Fruit fly (Drosophila melanogaster): ENCODE data around the gene prage.

The prage gene

dm6 chrX:1825912-1826862, 52.7 kb downstream of the prage start (continued):
- TF ChIP-seq esn (GFP tag; optimal IDR thresholded peaks at IDR 0.05) = peak; percentile 74
- peak; percentile 60 for TF ChIP-seq Smox (GFP tag; optimal IDR thresholded peaks at IDR 0.05)
- peak; percentile 32 to 45 for TF ChIP-seq salr (GFP tag; optimal IDR thresholded peaks at IDR 0.05)
- no peak for TF ChIP-seq Blimp-1 (GFP tag; optimal IDR thresholded peaks at IDR 0.05)
- peak; percentile 67 for TF ChIP-seq CG3919 (GFP tag; optimal IDR thresholded peaks at IDR 0.05)
- TF ChIP-seq fd59A (GFP tag; optimal IDR thresholded peaks at IDR 0.05) = peak; percentile 48
- TF ChIP-seq Lpt (GFP tag; optimal IDR thresholded peaks at IDR 0.05) = no peak
- TF ChIP-seq svp (GFP tag) = peak; percentile 91
- peak; percentile 23 for TF ChIP-seq CG9139 (GFP tag; optimal IDR thresholded peaks at IDR 0.05)
- peak; percentile 52 for TF ChIP-seq CG8119 (GFP tag; IDR thresholded peaks at IDR 0.05)
- peak; percentile 66 for TF ChIP-seq CG32006 (GFP tag; optimal IDR thresholded peaks at IDR 0.05)
- TF ChIP-seq Eip93F (GFP tag; optimal IDR thresholded peaks at IDR 0.05) = no peak
- TF ChIP-seq OdsH (GFP tag; optimal IDR thresholded peaks at IDR 0.05) = peak; percentile 53
- peak; percentile 73 for TF ChIP-seq net (GFP tag; optimal IDR thresholded peaks at IDR 0.05)
- TF ChIP-seq Sox15 (GFP tag; optimal IDR thresholded peaks at IDR 0.05) = peak; percentile 65
- peak; percentile 76 for TF ChIP-seq Sox14 (GFP tag; optimal IDR thresholded peaks at IDR 0.05)
- peak; percentile 9 for TF ChIP-seq dsx (GFP tag; optimal IDR thresholded peaks at IDR 0.05; ENCODE audit: poor library complexity, severe bottlenecking)
- no peak for TF ChIP-seq fkh (GFP tag; optimal IDR thresholded peaks at IDR 0.05)
- peak; percentile 50 for TF ChIP-seq Hr4 (GFP tag; optimal IDR thresholded peaks at IDR 0.05)
- peak; percentile 60 for TF ChIP-seq lz (GFP tag; optimal IDR thresholded peaks at IDR 0.05)
- no peak for TF ChIP-seq CG15336 (GFP tag; IDR thresholded peaks at IDR 0.05)
- TF ChIP-seq eg (GFP tag; IDR thresholded peaks at IDR 0.05) = 0 out of 3 replicates have a peak, but pooled peaks have one; percentile 38
- no peak for TF ChIP-seq vri (GFP tag; optimal IDR thresholded peaks at IDR 0.05)
- TF ChIP-seq acj6 (GFP tag; optimal IDR thresholded peaks at IDR 0.05) = peak; percentile 62

DNA sequence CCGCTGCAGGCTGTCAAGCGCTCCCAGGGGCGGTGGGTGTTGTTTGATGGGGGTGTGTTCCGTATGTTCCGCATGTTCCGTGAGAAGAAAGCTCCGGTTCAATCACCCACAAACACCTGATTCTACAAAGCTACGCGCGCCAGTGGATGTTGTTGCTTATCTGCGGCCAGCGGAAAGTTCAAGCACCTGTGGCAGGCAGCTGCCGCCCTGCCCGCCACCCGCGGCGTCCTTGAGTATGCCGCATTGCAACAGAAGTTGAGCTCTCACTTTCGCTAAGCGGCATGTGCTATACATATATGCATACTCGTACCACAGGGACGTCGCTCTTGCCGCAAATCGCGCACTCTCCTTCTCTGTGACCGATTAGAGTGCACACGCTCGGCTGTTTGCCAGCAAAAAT, 54.6 kb downstream of the prage start:
- TF ChIP-seq CG1621 (tag; optimal IDR thresholded peaks at IDR 0.05) (no peak), CG6163 (GFP tag; IDR thresholded peaks at IDR 0.05) (no peak), fd85E (GFP tag; optimal IDR thresholded peaks at IDR 0.05) (no peak), salr (GFP tag; optimal IDR thresholded peaks at IDR 0.05) (no peak), eg (GFP tag; IDR thresholded peaks at IDR 0.05) (0 out of 3 replicates have a peak, but pooled peaks have one; percentile 29), Eip75B (GFP tag; optimal IDR thresholded peaks at IDR 0.05) (no peak), Eip78C (GFP tag) (no peak), Hr4 (GFP tag; optimal IDR thresholded peaks at IDR 0.05) (no peak), Lpt (GFP tag; optimal IDR thresholded peaks at IDR 0.05) (peak; percentile 37), svp (GFP tag) (peak; percentile 75), esn (GFP tag; optimal IDR thresholded peaks at IDR 0.05) (no peak), fkh (GFP tag; optimal IDR thresholded peaks at IDR 0.05) (peak; percentile 48), CG3919 (GFP tag; optimal IDR thresholded peaks at IDR 0.05) (no peak)

DNA sequence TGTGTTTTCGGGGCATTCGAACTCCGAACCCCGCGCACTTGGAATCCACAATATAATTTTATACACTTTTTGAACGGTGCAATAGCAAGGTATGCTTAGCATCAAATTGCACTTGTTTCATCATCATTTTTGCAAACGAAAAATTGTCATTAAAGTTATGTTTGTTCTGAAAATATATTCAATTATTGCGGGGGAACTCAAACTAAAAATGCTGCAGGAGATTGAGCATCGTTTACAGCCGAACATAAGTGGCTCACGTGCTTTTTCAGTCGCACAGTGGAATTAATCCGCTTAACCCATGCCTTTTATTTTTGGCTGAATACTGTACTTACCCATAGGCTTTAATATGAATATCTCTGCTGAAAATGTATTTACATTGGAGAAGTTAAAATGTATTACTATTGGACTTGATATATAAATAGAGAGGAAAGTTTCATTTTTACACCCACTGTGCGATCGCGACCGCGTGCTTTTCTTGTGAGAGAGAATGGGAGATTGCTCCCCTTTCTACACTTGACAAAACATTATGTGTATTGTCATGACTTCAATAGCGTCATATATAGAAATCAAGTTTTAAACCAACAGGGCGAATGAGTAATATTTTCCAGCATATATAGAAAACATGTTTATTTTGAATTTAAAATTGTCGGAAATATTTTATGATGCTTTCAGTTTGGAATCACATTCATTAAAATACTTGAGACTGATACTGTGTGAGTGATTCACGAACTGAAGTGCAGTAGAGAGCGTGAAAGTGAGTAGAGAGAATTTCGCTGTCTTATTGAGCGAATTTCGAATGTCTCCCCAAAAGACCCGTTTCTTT, 57.1 kb downstream of the prage start:
- peak; percentile 97 for TF ChIP-seq Ets21C (GFP tag; optimal IDR thresholded peaks at IDR 0.05)
- peak; percentile 98 for TF ChIP-seq CG10669 (GFP tag; optimal IDR thresholded peaks at IDR 0.05)
- peak; percentile 95 for TF ChIP-seq dac (GFP tag; optimal IDR thresholded peaks at IDR 0.05)
- peak; percentile 98 for TF ChIP-seq CG7368 (GFP tag; optimal IDR thresholded peaks at IDR 0.05)
- peak; percentile 99 for TF ChIP-seq Hr4 (GFP tag; optimal IDR thresholded peaks at IDR 0.05)
- peak; percentile 99 for TF ChIP-seq net (GFP tag; optimal IDR thresholded peaks at IDR 0.05)
- peak; percentile 99 for TF ChIP-seq esn (GFP tag; optimal IDR thresholded peaks at IDR 0.05)
- peak; percentile 97 for TF ChIP-seq vri (GFP tag; optimal IDR thresholded peaks at IDR 0.05)
- TF ChIP-seq CG15336 (GFP tag; IDR thresholded peaks at IDR 0.05) = peak; percentile 99
- peak; percentile 97 for TF ChIP-seq CG6792 (GFP tag; optimal IDR thresholded peaks at IDR 0.05)
- peak; percentile 94 for TF ChIP-seq CG6854 (GFP tag; optimal IDR thresholded peaks at IDR 0.05)
- TF ChIP-seq CG31627 (GFP tag; optimal IDR thresholded peaks at IDR 0.05) = peak; percentile 98
- peak; percentile 97 for TF ChIP-seq CG3032 (tag; optimal IDR thresholded peaks at IDR 0.05)
- TF ChIP-seq Smox (GFP tag; optimal IDR thresholded peaks at IDR 0.05) = peak; percentile 98
- peak; percentile 98 for TF ChIP-seq OdsH (GFP tag; optimal IDR thresholded peaks at IDR 0.05)
- peak; percentile 98 for TF ChIP-seq CG10631 (GFP tag; optimal IDR thresholded peaks at IDR 0.05)
- TF ChIP-seq Lpt (GFP tag; optimal IDR thresholded peaks at IDR 0.05) = peak; percentile 98
- peak; percentile 94 for TF ChIP-seq spab (GFP tag; optimal IDR thresholded peaks at IDR 0.05)
- peak; percentile 98 for TF ChIP-seq CG11762 (GFP tag; optimal IDR thresholded peaks at IDR 0.05; ENCODE audit: insufficient read depth)
- peak; percentile 94 for TF ChIP-seq CG11902 (GFP tag; optimal IDR thresholded peaks at IDR 0.05)
- peak; percentile 96 for TF ChIP-seq dsx (GFP tag; optimal IDR thresholded peaks at IDR 0.05; ENCODE audit: poor library complexity, severe bottlenecking)
- TF ChIP-seq CG8319 (GFP tag; optimal IDR thresholded peaks at IDR 0.05) = peak; percentile 97
